Fruit fly (Drosophila melanogaster) whole organism, wandering third instar larva: ENCODE data around the gene TTLL1A.

Source experiments
- Rel ChIP-seq, 2 experiments: fragments of 200-800 bp; sonication (Bioruptor generic) in 1 of 2; optimal IDR thresholded peaks; 2 replicates in 1 of 2; 3 replicates in 1 of 2; lab custom pipeline; 2016 to 2019; ENCODE audit warnings: mild to moderate bottlenecking in 2 of 2, missing biosample characterization in 2 of 2, missing genetic modification characterization in 2 of 2, moderate library complexity in 1 of 2
- dsf ChIP-seq: sonication (Bioruptor generic); optimal IDR thresholded peaks from 2 replicates; lab custom pipeline; 2016; ENCODE audit warnings: missing biosample characterization, missing genetic modification characterization, borderline replicate concordance
- fru ChIP-seq: fragments of 200-800 bp; sonication (Bioruptor generic); optimal IDR thresholded peaks from 3 replicates; lab custom pipeline; 2016; ENCODE audit warnings: missing biosample characterization, mild to moderate bottlenecking, missing genetic modification characterization
- h ChIP-seq: fragments of 200-800 bp; sonication (Bioruptor generic); optimal IDR thresholded peaks from 3 replicates; lab custom pipeline; 2016; ENCODE audit warnings: missing biosample characterization, mild to moderate bottlenecking, missing genetic modification characterization
- jim ChIP-seq: fragments of 175-275, 200-325 bp; sonication (Bioruptor generic); optimal IDR thresholded peaks from 2 replicates; lab custom pipeline; 2016; ENCODE audit warnings: missing biosample characterization, mild to moderate bottlenecking, missing genetic modification characterization
- lola ChIP-seq: fragments of >200 bp; optimal IDR thresholded peaks from 2 replicates; lab custom pipeline; 2017; ENCODE audit warnings: missing biosample characterization, missing genetic modification characterization
- pan ChIP-seq: fragments of >200 bp; optimal IDR thresholded peaks from 2 replicates; lab custom pipeline; 2017
- rgr ChIP-seq: fragments of 200-800 bp; sonication (Bioruptor generic); optimal IDR thresholded peaks from 3 replicates; lab custom pipeline; 2016; ENCODE audit warnings: missing biosample characterization, mild to moderate bottlenecking, missing genetic modification characterization
- sage ChIP-seq: fragments of 200-800 bp; sonication (Bioruptor generic); optimal IDR thresholded peaks from 2 replicates; lab custom pipeline; 2016; ENCODE audit warnings: missing biosample characterization, mild to moderate bottlenecking, missing genetic modification characterization

- no peak for TF ChIP-seq h (GFP tag; lab: Kevin White, UChicago)
- no peak for TF ChIP-seq jim
- no peak for TF ChIP-seq rgr (GFP tag; lab: Kevin White, UChicago)
- no peak for TF ChIP-seq Rel (GFP tag; optimal IDR thresholded peaks at IDR 0.05; lab: Kevin White, UChicago)
- TF ChIP-seq Rel (tag; optimal IDR thresholded peaks at IDR 0.05; lab: Kevin White, UChicago) = no peak
- TF ChIP-seq pan (lab: Kevin White, UChicago) = no peak
- TF ChIP-seq lola (GFP tag; lab: Kevin White, UChicago) = no peak
- no peak for TF ChIP-seq fru (GFP tag; lab: Kevin White, UChicago)
- TF ChIP-seq sage (GFP tag; lab: Kevin White, UChicago) = no peak
- no peak for TF ChIP-seq dsf (GFP tag; lab: Kevin White, UChicago)
These were observed 29.6 kb downstream of the TTLL1A start for dm6 chrX:17172777-17173315.
